Fruit fly (Drosophila melanogaster): ENCODE measurements around the gene CRAT.

CRAT gene

dm6 chr3R:6368100-6368499 lies 7.7 kb downstream of the CRAT start, which contains the start of gene CG42724:
CG42724 (minus strand) TSS chr3R:6368288.
- TF ChIP-seq vri (GFP tag; optimal IDR thresholded peaks at IDR 0.05) (no peak), Eip75B (GFP tag; optimal IDR thresholded peaks at IDR 0.05) (no peak), CG11762 (GFP tag; optimal IDR thresholded peaks at IDR 0.05; ENCODE audit: insufficient read depth) (peak; percentile 24), Sox102F (GFP tag; optimal IDR thresholded peaks at IDR 0.05) (no peak), CG6854 (GFP tag; optimal IDR thresholded peaks at IDR 0.05) (no peak), fkh (GFP tag; optimal IDR thresholded peaks at IDR 0.05) (no peak), Gug (GFP tag; IDR thresholded peaks at IDR 0.05) (no peak), Eip93F (GFP tag; optimal IDR thresholded peaks at IDR 0.05) (no peak), ss (GFP tag; optimal IDR thresholded peaks at IDR 0.05) (no peak), lz (GFP tag; optimal IDR thresholded peaks at IDR 0.05) (peak; percentile 46), CG11902 (GFP tag; optimal IDR thresholded peaks at IDR 0.05) (no peak), acj6 (GFP tag; optimal IDR thresholded peaks at IDR 0.05) (no peak), CG6808 (GFP tag; optimal IDR thresholded peaks at IDR 0.05) (no peak), CG3919 (GFP tag; optimal IDR thresholded peaks at IDR 0.05) (no peak), Sox14 (GFP tag; optimal IDR thresholded peaks at IDR 0.05) (no peak), Eip78C (GFP tag) (no peak), CG6276 (GFP tag; optimal IDR thresholded peaks at IDR 0.05) (no peak), CG16779 (tag; optimal IDR thresholded peaks at IDR 0.05) (no peak), CG11294 (GFP tag; IDR thresholded peaks at IDR 0.05) (peak; percentile 14; the same call in 1 of the 2 replicates), cyc (GFP tag; optimal IDR thresholded peaks at IDR 0.05) (peak; percentile 32), Hr38 (GFP tag; optimal IDR thresholded peaks at IDR 0.05) (no peak), dsx (GFP tag; optimal IDR thresholded peaks at IDR 0.05; ENCODE audit: poor library complexity, severe bottlenecking) (no peak), esn (GFP tag; optimal IDR thresholded peaks at IDR 0.05) (peak; percentile 32), CG3032 (tag; optimal IDR thresholded peaks at IDR 0.05) (no peak)

dm6 chr3R:6354408-6354807 lies 21.4 kb downstream of the CRAT start:
- TF ChIP-seq svp (GFP tag) = peak; percentile 90
- no peak for TF ChIP-seq net (GFP tag; optimal IDR thresholded peaks at IDR 0.05)

- no peak for TF ChIP-seq CG6276 (GFP tag; optimal IDR thresholded peaks at IDR 0.05)
- no peak for TF ChIP-seq CG3919 (GFP tag; optimal IDR thresholded peaks at IDR 0.05)
- TF ChIP-seq Gug (GFP tag; IDR thresholded peaks at IDR 0.05) = no peak; the same call in 1 of the 2 replicates
- TF ChIP-seq achi (GFP tag; optimal IDR thresholded peaks at IDR 0.05) = peak; percentile 85
- peak; percentile 73; the same call in 2 of the 3 replicates for TF ChIP-seq CG8119 (GFP tag; IDR thresholded peaks at IDR 0.05)
- TF ChIP-seq OdsH (GFP tag; optimal IDR thresholded peaks at IDR 0.05) = peak; percentile 88
- TF ChIP-seq CG10669 (GFP tag; optimal IDR thresholded peaks at IDR 0.05) = no peak
- no peak for TF ChIP-seq CG9139 (GFP tag; optimal IDR thresholded peaks at IDR 0.05)
- peak; percentile 97 for TF ChIP-seq Eip78C (GFP tag)
- no peak for TF ChIP-seq fd85E (GFP tag; optimal IDR thresholded peaks at IDR 0.05)
- TF ChIP-seq CG3032 (tag; optimal IDR thresholded peaks at IDR 0.05) = peak; percentile 75
- peak; percentile 88 for TF ChIP-seq Met (GFP tag; optimal IDR thresholded peaks at IDR 0.05)
- TF ChIP-seq pdm3 (GFP tag; optimal IDR thresholded peaks at IDR 0.05) = peak; percentile 86
- TF ChIP-seq Sox14 (GFP tag; optimal IDR thresholded peaks at IDR 0.05) = peak; percentile 87
- no peak for TF ChIP-seq Eip93F (GFP tag; optimal IDR thresholded peaks at IDR 0.05)
- TF ChIP-seq lz (GFP tag; optimal IDR thresholded peaks at IDR 0.05) = peak; percentile 80
- TF ChIP-seq CG11762 (GFP tag; optimal IDR thresholded peaks at IDR 0.05; ENCODE audit: insufficient read depth) = peak; percentile 71
- peak; percentile 57 for TF ChIP-seq dac (GFP tag; optimal IDR thresholded peaks at IDR 0.05)
- peak; percentile 80 for TF ChIP-seq Smox (GFP tag; optimal IDR thresholded peaks at IDR 0.05)
- TF ChIP-seq CG15336 (GFP tag; IDR thresholded peaks at IDR 0.05) = peak; percentile 82; the same call in 1 of the 2 replicates
- peak; percentile 70 for TF ChIP-seq spab (GFP tag; optimal IDR thresholded peaks at IDR 0.05)
- no peak for TF ChIP-seq CG6808 (GFP tag; optimal IDR thresholded peaks at IDR 0.05)
- TF ChIP-seq esn (GFP tag; optimal IDR thresholded peaks at IDR 0.05) = peak; percentile 89
- no peak for TF ChIP-seq Blimp-1 (GFP tag; optimal IDR thresholded peaks at IDR 0.05)
- TF ChIP-seq CG8319 (GFP tag; optimal IDR thresholded peaks at IDR 0.05) = peak; percentile 64
- TF ChIP-seq CG8632 (GFP tag; optimal IDR thresholded peaks at IDR 0.05) = peak; percentile 81
- peak; percentile 76 for TF ChIP-seq CG31627 (GFP tag; optimal IDR thresholded peaks at IDR 0.05)
- TF ChIP-seq CG10631 (GFP tag; optimal IDR thresholded peaks at IDR 0.05) = peak; percentile 78
- TF ChIP-seq ss (GFP tag; optimal IDR thresholded peaks at IDR 0.05) = no peak
- no peak for TF ChIP-seq CG1621 (tag; optimal IDR thresholded peaks at IDR 0.05)
- TF ChIP-seq CG16779 (tag; optimal IDR thresholded peaks at IDR 0.05) = no peak
- peak; percentile 92 for TF ChIP-seq CG32006 (GFP tag; optimal IDR thresholded peaks at IDR 0.05)
Observed at dm6 chr3R:6353624-6354352, 22.1 kb downstream of the CRAT start.

Data from whole organism, prepupa.